Worm (Caenorhabditis elegans) whole organism, L4/young adult: ENCODE measurements around the gene lec-7.

Experiments used
- dao-5 ChIP-seq: sonication (generic microtip); optimal IDR thresholded peaks from 2 replicates; lab custom pipeline; 2016; ENCODE audit warnings: missing genotype, missing genetic modification characterization, moderate library complexity, missing compliant biosample characterization
- him-1 ChIP-seq: sonication (generic microtip); optimal IDR thresholded peaks from 2 replicates; lab custom pipeline; 2016; ENCODE audit warnings: missing genotype, missing genetic modification reagents, missing genetic modification characterization, missing compliant biosample characterization

DNA sequence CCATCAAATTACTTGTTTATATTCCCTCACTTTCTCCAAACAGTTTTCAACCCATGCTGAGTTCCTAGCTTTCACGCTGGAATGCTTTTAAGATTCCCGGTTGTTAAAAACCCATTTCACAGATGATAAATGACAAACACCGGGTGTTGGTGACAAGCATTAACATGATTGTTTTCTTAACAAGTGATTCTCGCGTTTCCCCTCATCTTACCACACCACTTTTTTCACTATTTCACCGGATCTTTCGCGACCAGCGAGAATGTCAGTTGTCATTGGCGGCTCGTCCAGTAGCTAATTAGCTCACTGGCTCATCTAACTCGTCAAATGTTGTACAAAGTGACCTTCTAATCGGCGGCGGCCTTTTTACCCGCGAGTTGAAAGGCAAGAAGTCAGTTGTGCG, 9.7 kb upstream of the lec-7 start:
- no peak for TF ChIP-seq dao-5 (tag; lab: Kevin White, UChicago)
- TF ChIP-seq him-1 (tag; lab: Kevin White, UChicago), result no peak
